Fruit fly (Drosophila melanogaster) whole organism, wandering third instar larva: ENCODE data around the gene CG34428.

ENCODE experiments used
- Abd-B ChIP-seq: fragments of >200 bp; optimal IDR thresholded peaks from 2 replicates; lab custom pipeline; 2017; ENCODE audit warnings: missing biosample characterization, missing genetic modification characterization
- CG32264 ChIP-seq: fragments of 200-800 bp; sonication (Bioruptor generic); optimal IDR thresholded peaks from 2 replicates; lab custom pipeline; 2016; ENCODE audit warnings: missing biosample characterization, missing genetic modification characterization
- CG9705 ChIP-seq: fragments of 200-800 bp; sonication (Bioruptor generic); optimal IDR thresholded peaks from 2 replicates; lab custom pipeline; 2018; ENCODE audit warnings: missing biosample characterization, mild to moderate bottlenecking, missing genetic modification characterization
- CrebA ChIP-seq: fragments of 200-800 bp; sonication (Bioruptor generic); optimal IDR thresholded peaks from 2 replicates; lab custom pipeline; 2016; ENCODE audit warnings: missing biosample characterization, mild to moderate bottlenecking, missing genetic modification characterization, borderline replicate concordance
- Dfd ChIP-seq: fragments of >200 bp; optimal IDR thresholded peaks from 2 replicates; lab custom pipeline; 2017; ENCODE audit warnings: missing biosample characterization, missing genetic modification characterization
- Dif ChIP-seq: fragments of 200-275, 200-300 bp; sonication (Bioruptor generic); optimal IDR thresholded peaks from 2 replicates; lab custom pipeline; 2018; ENCODE audit warnings: missing biosample characterization, missing genetic modification characterization; ENCODE audit not compliant: partially characterized antibody
- GATAd ChIP-seq: sonication (Bioruptor generic); optimal IDR thresholded peaks from 2 replicates; lab custom pipeline; 2016; ENCODE audit warnings: missing biosample characterization, missing genetic modification characterization
- HLH106 ChIP-seq: fragments of 200-800 bp; optimal IDR thresholded peaks from 3 replicates; lab custom pipeline; 2019; ENCODE audit warnings: missing biosample characterization, mild to moderate bottlenecking, missing genetic modification characterization, moderate library complexity
- Hnf4 ChIP-seq: fragments of 200-800 bp; sonication (Bioruptor generic); optimal IDR thresholded peaks from 2 replicates; lab custom pipeline; 2016; ENCODE audit warnings: missing biosample characterization, mild to moderate bottlenecking, missing genetic modification characterization
- Hr78 ChIP-seq: fragments of >200 bp; optimal IDR thresholded peaks from 2 replicates; lab custom pipeline; 2017; ENCODE audit warnings: missing biosample characterization, missing genetic modification characterization
- Hr83 ChIP-seq: fragments of 200-300 bp; sonication (Bioruptor generic); optimal IDR thresholded peaks from 2 replicates; lab custom pipeline; 2016; ENCODE audit warnings: missing biosample characterization, mild to moderate bottlenecking, missing genetic modification characterization, moderate library complexity; ENCODE audit not compliant: poor library complexity, severe bottlenecking
- Jra ChIP-seq: sonication (Bioruptor generic); optimal IDR thresholded peaks from 2 replicates; lab custom pipeline; 2016; ENCODE audit warnings: missing biosample characterization, missing genetic modification characterization
- Mio ChIP-seq: sonication (Bioruptor generic); optimal IDR thresholded peaks from 2 replicates; lab custom pipeline; 2016; ENCODE audit warnings: missing biosample characterization, missing genetic modification characterization
- Myc ChIP-seq: fragments of >200 bp; optimal IDR thresholded peaks from 2 replicates; lab custom pipeline; 2017
- OdsH ChIP-seq: fragments of 200-800 bp; sonication (Bioruptor generic); optimal IDR thresholded peaks from 2 replicates; lab custom pipeline; 2016; ENCODE audit warnings: missing biosample characterization, mild to moderate bottlenecking, missing genetic modification characterization
- Rel ChIP-seq, 2 experiments: fragments of 200-800 bp; sonication (Bioruptor generic) in 1 of 2; optimal IDR thresholded peaks; 2 replicates in 1 of 2; 3 replicates in 1 of 2; lab custom pipeline; 2016 to 2019; ENCODE audit warnings: mild to moderate bottlenecking in 2 of 2, missing biosample characterization in 2 of 2, missing genetic modification characterization in 2 of 2, moderate library complexity in 1 of 2
- Sp1 ChIP-seq: fragments of 200-800 bp; sonication (Bioruptor generic); optimal IDR thresholded peaks from 3 replicates; lab custom pipeline; 2019; ENCODE audit warnings: missing biosample characterization, mild to moderate bottlenecking, missing genetic modification characterization, moderate library complexity
- Vsx2 ChIP-seq: fragments of 200-300, 225-300 bp; sonication (Bioruptor generic); optimal IDR thresholded peaks from 2 replicates; lab custom pipeline; 2018; ENCODE audit warnings: missing biosample characterization, missing genetic modification characterization; ENCODE audit not compliant: partially characterized antibody
- br ChIP-seq: fragments of 200-800 bp; sonication (Bioruptor generic); optimal IDR thresholded peaks from 2 replicates; lab custom pipeline; 2016; ENCODE audit warnings: missing biosample characterization, missing genetic modification characterization
- brk ChIP-seq: fragments of 200-800 bp; sonication (Bioruptor generic); optimal IDR thresholded peaks from 2 replicates; lab custom pipeline; 2016; ENCODE audit warnings: missing biosample characterization, mild to moderate bottlenecking, missing genetic modification characterization
- dl ChIP-seq, 2 experiments: fragments of 175-275, 200-275 bp in 1 of 2; fragments of 200-275 bp in 1 of 2; sonication (Bioruptor generic); optimal IDR thresholded peaks; lab custom pipeline; 2018; ENCODE audit warnings: mild to moderate bottlenecking in 2 of 2, missing biosample characterization in 2 of 2, missing genetic modification characterization in 2 of 2, moderate library complexity in 2 of 2; ENCODE audit not compliant: partially characterized antibody in 2 of 2, insufficient read depth in 1 of 2
- dmrt93B ChIP-seq: fragments of 200-800 bp; sonication (Bioruptor generic); optimal IDR thresholded peaks from 2 replicates; lab custom pipeline; 2018; ENCODE audit warnings: missing biosample characterization, mild to moderate bottlenecking, missing genetic modification characterization
- dsf ChIP-seq: sonication (Bioruptor generic); optimal IDR thresholded peaks from 2 replicates; lab custom pipeline; 2016; ENCODE audit warnings: missing biosample characterization, missing genetic modification characterization, borderline replicate concordance
- ey ChIP-seq: fragments of 200-800 bp; sonication (Bioruptor generic); optimal IDR thresholded peaks from 2 replicates; lab custom pipeline; 2016; ENCODE audit warnings: missing biosample characterization, missing genetic modification characterization
- foxo ChIP-seq, 2 experiments: fragments of 200-800 bp; sonication (Bioruptor generic); optimal IDR thresholded peaks; 2 replicates in 1 of 2; 3 replicates in 1 of 2; lab custom pipeline; 2016 to 2017; ENCODE audit warnings: missing biosample characterization in 2 of 2, missing genetic modification characterization in 2 of 2
- fru ChIP-seq: fragments of 200-800 bp; sonication (Bioruptor generic); optimal IDR thresholded peaks from 3 replicates; lab custom pipeline; 2016; ENCODE audit warnings: missing biosample characterization, mild to moderate bottlenecking, missing genetic modification characterization
- h ChIP-seq: fragments of 200-800 bp; sonication (Bioruptor generic); optimal IDR thresholded peaks from 3 replicates; lab custom pipeline; 2016; ENCODE audit warnings: missing biosample characterization, mild to moderate bottlenecking, missing genetic modification characterization
- jim ChIP-seq: fragments of 175-275, 200-325 bp; sonication (Bioruptor generic); optimal IDR thresholded peaks from 2 replicates; lab custom pipeline; 2016; ENCODE audit warnings: missing biosample characterization, mild to moderate bottlenecking, missing genetic modification characterization
- lola ChIP-seq: fragments of >200 bp; optimal IDR thresholded peaks from 2 replicates; lab custom pipeline; 2017; ENCODE audit warnings: missing biosample characterization, missing genetic modification characterization
- pan ChIP-seq: fragments of >200 bp; optimal IDR thresholded peaks from 2 replicates; lab custom pipeline; 2017
- rgr ChIP-seq: fragments of 200-800 bp; sonication (Bioruptor generic); optimal IDR thresholded peaks from 3 replicates; lab custom pipeline; 2016; ENCODE audit warnings: missing biosample characterization, mild to moderate bottlenecking, missing genetic modification characterization
- sage ChIP-seq: fragments of 200-800 bp; sonication (Bioruptor generic); optimal IDR thresholded peaks from 2 replicates; lab custom pipeline; 2016; ENCODE audit warnings: missing biosample characterization, mild to moderate bottlenecking, missing genetic modification characterization
- sv ChIP-seq: fragments of 200-800 bp; sonication (Bioruptor generic); optimal IDR thresholded peaks from 3 replicates; lab custom pipeline; 2016; ENCODE audit warnings: missing biosample characterization, missing genetic modification characterization
- tai ChIP-seq: sonication (Bioruptor generic); optimal IDR thresholded peaks from 2 replicates; lab custom pipeline; 2016; ENCODE audit warnings: missing biosample characterization, missing genetic modification characterization
- usp ChIP-seq: fragments of >200 bp; optimal IDR thresholded peaks from 2 replicates; lab custom pipeline; 2017; ENCODE audit warnings: missing biosample characterization, missing genetic modification characterization

The CG34428 gene

DNA sequence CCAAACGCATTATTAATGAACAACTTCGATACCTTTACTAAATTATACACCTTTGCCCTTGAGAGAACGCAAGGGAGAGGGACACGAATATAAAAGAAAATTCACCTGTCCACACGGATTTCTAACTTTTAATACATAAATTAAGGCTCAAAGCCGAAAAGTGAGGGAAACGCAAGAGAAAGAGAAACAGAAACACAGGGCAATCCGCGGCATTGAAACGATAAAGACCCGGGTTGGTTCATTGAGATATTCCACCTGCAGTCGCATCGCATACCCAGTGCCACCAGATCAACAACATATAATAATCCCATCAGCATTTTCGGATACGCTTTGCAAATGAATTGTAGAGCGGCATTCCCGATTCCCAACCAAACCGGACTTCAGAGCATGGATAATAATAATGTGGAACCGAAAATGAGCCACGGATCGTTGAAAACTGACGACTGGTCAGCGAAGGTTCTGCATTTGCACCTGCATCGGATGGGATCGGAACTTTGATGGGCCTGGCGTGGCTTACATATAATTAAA is 10.8 kb upstream of the CG34428 start:
- no peak for TF ChIP-seq ey (GFP tag; lab: Kevin White, UChicago)
- TF ChIP-seq Hr78 (GFP tag; lab: Kevin White, UChicago): no peak
- no peak for TF ChIP-seq HLH106 (tag; lab: Kevin White, UChicago)
- no peak for TF ChIP-seq Myc (lab: Kevin White, UChicago)
- no peak for TF ChIP-seq CG9705 (GFP tag; lab: Kevin White, UChicago)
- no peak for TF ChIP-seq Sp1 (GFP tag; lab: Kevin White, UChicago)
- no peak for TF ChIP-seq sv (GFP tag; lab: Kevin White, UChicago)
- TF ChIP-seq CG32264 (GFP tag; lab: Kevin White, UChicago): no peak
- no peak for TF ChIP-seq Dfd (GFP tag; lab: Kevin White, UChicago)
- TF ChIP-seq Hnf4: no peak
- no peak for TF ChIP-seq rgr (GFP tag; lab: Kevin White, UChicago)
- no peak for TF ChIP-seq Rel (GFP tag; optimal IDR thresholded peaks at IDR 0.05; lab: Kevin White, UChicago)
- no peak for TF ChIP-seq Rel (tag; optimal IDR thresholded peaks at IDR 0.05; lab: Kevin White, UChicago)

DNA sequence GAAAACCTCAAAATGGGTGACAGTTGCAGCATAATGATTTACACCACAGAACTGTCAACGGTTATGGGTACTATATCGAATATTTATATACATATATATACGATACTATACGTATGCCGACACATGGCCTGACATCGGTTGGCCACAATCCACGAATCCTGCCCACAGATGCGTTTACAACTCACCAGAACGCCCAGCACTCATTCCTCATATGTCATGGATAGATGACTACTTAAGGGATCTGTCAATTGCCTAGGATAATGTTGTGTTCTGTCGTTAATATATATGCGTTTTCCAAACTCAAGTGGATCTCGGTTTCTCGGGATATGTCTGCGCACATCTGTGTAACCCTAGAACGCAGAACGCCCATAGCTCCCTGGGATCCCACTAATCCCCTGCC is 3.1 kb upstream of the CG34428 start:
- TF ChIP-seq h: no peak
- TF ChIP-seq dmrt93B (GFP tag; lab: Kevin White, UChicago): no peak
- TF ChIP-seq tai (GFP tag; lab: Kevin White, UChicago): no peak
- no peak for TF ChIP-seq Jra
- no peak for TF ChIP-seq fru (GFP tag; lab: Kevin White, UChicago)
- no peak for TF ChIP-seq HLH106 (tag; lab: Kevin White, UChicago)
- no peak for TF ChIP-seq CG32264 (GFP tag; lab: Kevin White, UChicago)
- TF ChIP-seq Vsx2 (GFP tag; lab: Kevin White, UChicago): no peak
- TF ChIP-seq OdsH (GFP tag; lab: Kevin White, UChicago): no peak
- no peak for TF ChIP-seq jim (GFP tag; lab: Kevin White, UChicago)
- TF ChIP-seq Dif (GFP tag; lab: Kevin White, UChicago): no peak
- TF ChIP-seq br (GFP tag; lab: Kevin White, UChicago): no peak
- no peak for TF ChIP-seq pan (lab: Kevin White, UChicago)
- no peak for TF ChIP-seq brk (GFP tag; lab: Kevin White, UChicago)
- no peak for TF ChIP-seq sv (GFP tag; lab: Kevin White, UChicago)
- no peak for TF ChIP-seq Hr83 (GFP tag; lab: Kevin White, UChicago)
- no peak for TF ChIP-seq GATAd (GFP tag; lab: Kevin White, UChicago)
- TF ChIP-seq usp (GFP tag; lab: Kevin White, UChicago): no peak

DNA sequence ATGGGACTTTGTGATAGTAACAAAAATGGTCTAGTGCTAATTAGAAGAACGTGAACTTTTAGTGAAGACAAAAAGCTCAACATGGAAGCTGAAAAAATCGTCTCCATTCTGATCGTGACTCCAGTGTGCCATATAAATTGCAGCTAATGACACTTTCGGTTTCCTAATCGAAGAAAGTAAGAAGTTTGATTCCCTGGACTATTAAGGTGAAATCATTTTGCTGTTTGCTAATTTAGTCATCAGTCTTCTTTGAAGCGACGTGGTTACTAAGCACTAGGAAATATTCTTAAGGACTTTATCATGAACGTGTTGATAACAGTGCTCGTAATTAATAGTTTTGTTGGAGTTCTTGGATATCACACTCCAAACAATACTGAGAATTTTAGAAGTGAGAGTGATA is 1.2 kb downstream of the CG34428 start, which contains the start of gene CG34429:
TSS of gene CG34429 (plus strand) at position 301 of the 400 bp plus-strand sequence.
- TF ChIP-seq dsf (GFP tag; lab: Kevin White, UChicago): no peak
- no peak for TF ChIP-seq Abd-B (GFP tag; lab: Kevin White, UChicago)
- no peak for TF ChIP-seq ey (GFP tag; lab: Kevin White, UChicago)
- TF ChIP-seq fru (GFP tag; lab: Kevin White, UChicago): no peak
- TF ChIP-seq usp (GFP tag; lab: Kevin White, UChicago): no peak
- TF ChIP-seq brk (GFP tag; lab: Kevin White, UChicago): no peak

DNA sequence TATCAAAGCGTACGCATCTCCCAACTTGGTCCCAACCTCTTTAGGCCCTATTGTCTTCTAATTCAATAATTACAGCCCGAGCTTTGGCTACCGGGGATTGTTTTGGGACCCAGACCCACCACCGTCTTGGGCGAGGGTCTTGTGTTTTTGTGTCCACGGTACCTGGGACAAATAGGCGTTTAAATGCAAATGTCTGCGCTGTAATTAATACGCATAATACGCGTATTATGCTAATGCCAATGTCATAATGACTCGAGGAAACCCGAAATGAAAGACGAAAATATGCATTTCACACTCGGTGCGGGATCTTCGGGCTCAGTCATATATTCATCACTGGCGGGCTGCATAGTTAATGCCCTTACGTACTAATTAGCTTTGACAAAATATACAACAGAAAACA is 2.8 kb downstream of the CG34428 start:
- TF ChIP-seq foxo (GFP tag; optimal IDR thresholded peaks at IDR 0.05; lab: Kevin White, UChicago) (no peak), Mio (no peak), dsf (GFP tag; lab: Kevin White, UChicago) (no peak), HLH106 (tag; lab: Kevin White, UChicago) (no peak), Jra (no peak), lola (GFP tag; lab: Kevin White, UChicago) (no peak), CrebA (GFP tag; lab: Kevin White, UChicago) (no peak), ey (GFP tag; lab: Kevin White, UChicago) (no peak), dl (GFP tag; optimal IDR thresholded peaks at IDR 0.05; lab: Kevin White, UChicago; ENCODE audit: insufficient read depth in 1 of 2, partially characterized antibody in 2 of 2) (no peak), rgr (GFP tag; lab: Kevin White, UChicago) (no peak), sage (no peak), Abd-B (GFP tag; lab: Kevin White, UChicago) (no peak), OdsH (GFP tag; lab: Kevin White, UChicago) (no peak), Sp1 (GFP tag; lab: Kevin White, UChicago) (no peak), jim (GFP tag; lab: Kevin White, UChicago) (no peak), Dif (GFP tag; lab: Kevin White, UChicago) (no peak), GATAd (GFP tag; lab: Kevin White, UChicago) (no peak)
